Fruit fly (Drosophila melanogaster) S2 (cell line): ENCODE data around the gene CG17601.

Source experiments
- CG8478 ChIP-seq: fragments of >200 bp; optimal IDR thresholded peaks from 2 replicates; lab custom pipeline; 2018
- CTCF ChIP-seq, 2 experiments: fragments of >200 bp; optimal IDR thresholded peaks; 2 replicates each; lab custom pipeline; 2018

dm6 chrX:22540065-22540504 lies 6.8 kb upstream of the CG17601 start, which contains the start of gene CG17598:
- TF ChIP-seq CTCF (optimal IDR thresholded peaks at IDR 0.05; lab: Kevin White, UChicago) = no peak
- TF ChIP-seq CG8478 = no peak
